Fruit fly (Drosophila melanogaster): Measurements from ENCODE around the gene LSm-4.

DNA sequence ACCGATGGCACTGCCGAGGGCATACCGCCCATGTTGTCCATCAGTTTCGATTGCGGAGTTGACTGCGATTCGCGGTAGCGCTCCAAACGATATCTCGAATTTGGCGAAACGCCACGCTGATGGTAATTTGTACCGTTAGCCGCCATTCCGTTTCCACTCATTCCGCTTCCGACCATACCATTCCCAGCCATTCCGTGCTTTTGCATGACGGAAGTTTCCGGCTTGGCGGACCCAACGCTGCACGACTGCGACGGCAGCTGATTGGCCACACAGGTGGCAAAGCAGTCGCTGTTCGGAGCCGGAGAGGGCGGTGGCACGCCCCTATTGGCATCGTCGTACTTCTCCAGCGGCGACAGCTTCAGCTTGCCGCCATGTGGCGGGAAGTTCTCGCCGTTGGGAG is 32.7 kb downstream of the LSm-4 start:
- TF ChIP-seq Vsx2 (GFP tag; optimal IDR thresholded peaks at IDR 0.05; ENCODE audit: partially characterized antibody) (no peak), Hr78 (GFP tag; optimal IDR thresholded peaks at IDR 0.05) (no peak), HLH106 (tag; optimal IDR thresholded peaks at IDR 0.05) (no peak), sage (GFP tag; optimal IDR thresholded peaks at IDR 0.05) (no peak), Abd-B (GFP tag; optimal IDR thresholded peaks at IDR 0.05) (no peak), br (GFP tag; optimal IDR thresholded peaks at IDR 0.05) (no peak), tai (GFP tag; optimal IDR thresholded peaks at IDR 0.05) (no peak), usp (GFP tag; optimal IDR thresholded peaks at IDR 0.05) (no peak), jim (GFP tag; optimal IDR thresholded peaks at IDR 0.05) (no peak), h (GFP tag; optimal IDR thresholded peaks at IDR 0.05) (no peak)
